Worm (Caenorhabditis elegans): ENCODE measurements around the gene F22B3.5.
"Not testable (repeated sequence)": the region's sequence is repeated elsewhere in the genome, so short reads cannot be mapped to it uniquely, and the experiment has no call there.

- TF ChIP-seq lin-11 (tag; optimal IDR thresholded peaks at IDR 0.05); fax-1 (tag; optimal IDR thresholded peaks at IDR 0.05); ceh-14 (tag; optimal IDR thresholded peaks at IDR 0.05); ztf-16 (tag; optimal IDR thresholded peaks at IDR 0.05); nfya-1 (tag; optimal IDR thresholded peaks at IDR 0.05); hlh-30 (tag; optimal IDR thresholded peaks at IDR 0.05; ENCODE audit: insufficient read depth); ceh-48 (tag; optimal IDR thresholded peaks at IDR 0.05); unc-86 (tag; optimal IDR thresholded peaks at IDR 0.05); ceh-9 (tag; optimal IDR thresholded peaks at IDR 0.05); pqm-1 (tag; optimal IDR thresholded peaks at IDR 0.05): not testable (repeated sequence)
These were observed 9.6 kb downstream of the F22B3.5 start, which contains the start of the genes his-63 and his-64 for ce11 chrIV:11406744-11407690.

Measured in whole organism, late embryonic.